Worm (Caenorhabditis elegans) whole organism, midembryonic: ENCODE measurements around the gene ztf-28.

Experiments
- klf-2 ChIP-seq: fragments of 200-800 bp; sonication (Bioruptor generic); conservative IDR thresholded peaks from 2 replicates; pipeline ENCODE4 v1.3.6; 2022; ENCODE audit warnings: missing genetic modification reagents, missing genetic modification characterization, missing compliant biosample characterization
- ref-1 ChIP-seq: fragments of 200-800 bp; sonication (Bioruptor generic); conservative IDR thresholded peaks from 2 replicates; pipeline ENCODE4 v1.3.6; 2022; ENCODE audit warnings: missing genetic modification reagents, missing genetic modification characterization, missing compliant biosample characterization
- tab-1 ChIP-seq: fragments of 200-800 bp; sonication (Bioruptor generic); IDR thresholded peaks from 2 replicates; pipeline ENCODE4 v1.3.6; 2022; ENCODE audit warnings: missing genetic modification characterization, missing compliant biosample characterization
- ztf-29 ChIP-seq: fragments of 200-800 bp; sonication (Bioruptor generic); IDR thresholded peaks from 2 replicates; pipeline ENCODE4 v1.3.6; 2022; ENCODE audit warnings: missing genetic modification reagents, missing genetic modification characterization, missing compliant biosample characterization

DNA sequence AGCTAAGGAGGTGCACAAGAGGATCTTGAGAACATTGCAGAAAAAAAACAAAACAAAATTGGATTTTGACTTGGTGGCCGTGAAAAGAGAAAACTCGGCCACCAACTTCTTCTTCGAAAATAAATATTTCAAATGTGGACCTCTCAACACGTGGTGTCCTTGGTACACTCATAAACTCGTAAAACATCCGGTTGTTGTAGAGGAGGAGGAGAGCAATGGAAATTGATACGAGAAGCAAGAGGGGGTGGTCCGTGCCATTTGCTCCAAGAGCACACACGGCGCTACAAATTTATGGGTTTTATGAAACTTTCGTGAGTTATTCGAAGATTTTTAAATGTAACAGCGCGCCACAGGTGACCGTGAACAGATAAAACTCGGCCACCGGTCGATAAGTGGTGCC is 8.6 kb upstream of the ztf-28 start:
- TF ChIP-seq ztf-29 (GFP tag; lab: Robert Waterston, UW) (no peak), klf-2 (GFP tag; lab: Robert Waterston, UW) (no peak), ref-1 (GFP tag; lab: Robert Waterston, UW) (no peak), tab-1 (GFP tag; lab: Robert Waterston, UW) (no peak)
